Fruit fly (Drosophila melanogaster): ENCODE results near the gene Spp.

Gene Spp

DNA sequence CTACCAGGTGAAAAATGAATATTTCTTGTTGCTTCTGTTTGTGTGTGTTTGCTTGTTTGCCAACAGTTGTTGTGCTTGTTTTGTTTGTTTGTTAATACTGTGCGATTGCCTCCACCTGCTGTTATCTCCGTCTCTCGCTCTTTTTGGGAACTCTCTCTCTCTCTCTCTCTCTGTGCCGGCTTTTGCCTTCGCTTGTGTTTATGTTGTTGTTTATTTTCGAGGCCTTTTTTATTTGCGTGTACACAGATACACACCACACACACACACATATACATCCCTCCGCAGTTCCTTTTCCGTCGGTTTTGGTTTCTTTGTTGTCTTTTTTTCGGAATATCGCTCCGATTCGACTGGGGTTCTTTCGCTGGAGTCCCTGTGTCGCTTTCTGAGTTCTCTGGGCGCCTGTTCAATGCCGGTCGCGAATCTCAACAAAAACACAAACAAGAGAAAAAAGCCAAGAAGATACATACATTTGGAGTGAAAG, 33.9 kb downstream of the Spp start (continued):
- no peak for TF ChIP-seq Lpt (GFP tag; optimal IDR thresholded peaks at IDR 0.05)
- no peak for TF ChIP-seq Neu2 (GFP tag; optimal IDR thresholded peaks at IDR 0.05; ENCODE audit: borderline replicate concordance)
- no peak for TF ChIP-seq MESR4 (GFP tag; optimal IDR thresholded peaks at IDR 0.05)
- TF ChIP-seq CG12071 (GFP tag; optimal IDR thresholded peaks at IDR 0.05) = peak; percentile 66
- TF ChIP-seq CG16863 (GFP tag; optimal IDR thresholded peaks at IDR 0.05) = peak; percentile 65
- no peak for TF ChIP-seq CG30020 (tag; optimal IDR thresholded peaks at IDR 0.05)
- peak; percentile 53 for TF ChIP-seq Usf (GFP tag; optimal IDR thresholded peaks at IDR 0.05)
- no peak for TF ChIP-seq Dp (GFP tag; optimal IDR thresholded peaks at IDR 0.05)
- TF ChIP-seq CG30403 (GFP tag; optimal IDR thresholded peaks at IDR 0.05) = no peak
- TF ChIP-seq CG7987 (GFP tag; optimal IDR thresholded peaks at IDR 0.05) = peak; percentile 67
- TF ChIP-seq NK7.1 (GFP tag; optimal IDR thresholded peaks at IDR 0.05) = peak; percentile 70
- peak; percentile 71 for TF ChIP-seq Spps (tag; optimal IDR thresholded peaks at IDR 0.05)
- TF ChIP-seq wek (GFP tag; optimal IDR thresholded peaks at IDR 0.05) = peak; percentile 73
- TF ChIP-seq fd102C (GFP tag; optimal IDR thresholded peaks at IDR 0.05) = peak; percentile 94
- TF ChIP-seq Hr3 (GFP tag; optimal IDR thresholded peaks at IDR 0.05) = peak; percentile 29
- no peak for TF ChIP-seq ab (GFP tag; optimal IDR thresholded peaks at IDR 0.05)
- no peak for TF ChIP-seq cwo (GFP tag; optimal IDR thresholded peaks at IDR 0.05)
- TF ChIP-seq CG4282 (GFP tag; optimal IDR thresholded peaks at IDR 0.05) = peak; percentile 50
- peak; percentile 23 for TF ChIP-seq slou (GFP tag; optimal IDR thresholded peaks at IDR 0.05)
- peak; percentile 81 for TF ChIP-seq CHES-1-like (GFP tag; optimal IDR thresholded peaks at IDR 0.05)
- TF ChIP-seq crol (GFP tag; IDR thresholded peaks at IDR 0.05) = peak; percentile 80
- peak; percentile 70 for TF ChIP-seq CG13123 (GFP tag; optimal IDR thresholded peaks at IDR 0.05)
- TF ChIP-seq CG2116 (GFP tag; optimal IDR thresholded peaks at IDR 0.05) = peak; percentile 57
- no peak for TF ChIP-seq mam (GFP tag; optimal IDR thresholded peaks at IDR 0.05)
- peak; percentile 68; the same call in 2 of the 3 replicates for TF ChIP-seq z (GFP tag; IDR thresholded peaks at IDR 0.05)
- peak; percentile 14 to 66 for TF ChIP-seq dpn (GFP tag; optimal IDR thresholded peaks at IDR 0.05)
- TF ChIP-seq B-H1 (GFP tag; IDR thresholded peaks at IDR 0.05) = peak; percentile 14; the same call in 1 of the 3 replicates
- peak; percentile 97 for TF ChIP-seq nom (GFP tag; optimal IDR thresholded peaks at IDR 0.05)
- no peak; the same call in 1 of the 3 replicates for TF ChIP-seq CG2199 (GFP tag; IDR thresholded peaks at IDR 0.05)
- no peak for TF ChIP-seq CG6272 (GFP tag; IDR thresholded peaks at IDR 0.05)
- peak; percentile 68 for TF ChIP-seq Jarid2 (GFP tag; optimal IDR thresholded peaks at IDR 0.05)
- peak; percentile 79 for TF ChIP-seq repo (GFP tag; optimal IDR thresholded peaks at IDR 0.05)
- peak; percentile 3 for TF ChIP-seq Chrac-16 (GFP tag; optimal IDR thresholded peaks at IDR 0.05)
- TF ChIP-seq HLH54F (GFP tag; optimal IDR thresholded peaks at IDR 0.05) = peak; percentile 48
- TF ChIP-seq Mrtf (GFP tag; IDR thresholded peaks at IDR 0.05) = no peak
- TF ChIP-seq CG1647 (GFP tag; optimal IDR thresholded peaks at IDR 0.05) = peak; percentile 30
- TF ChIP-seq Dad (GFP tag; optimal IDR thresholded peaks at IDR 0.05) = no peak
- peak; percentile 70 for TF ChIP-seq stwl (tag; optimal IDR thresholded peaks at IDR 0.05)
- TF ChIP-seq CG7556 (GFP tag; optimal IDR thresholded peaks at IDR 0.05) = peak; percentile 65
- TF ChIP-seq CG11504 (tag; optimal IDR thresholded peaks at IDR 0.05) = peak; percentile 52
- TF ChIP-seq Bgb (GFP tag; IDR thresholded peaks at IDR 0.05; ENCODE audit: partially characterized antibody) = no peak
- peak; percentile 86 for TF ChIP-seq CG8359 (GFP tag; optimal IDR thresholded peaks at IDR 0.05; ENCODE audit: borderline replicate concordance)
- TF ChIP-seq cad (GFP tag; optimal IDR thresholded peaks at IDR 0.05) = no peak
- no peak for TF ChIP-seq Ets97D (GFP tag; optimal IDR thresholded peaks at IDR 0.05)
- no peak for TF ChIP-seq pzg (GFP tag; optimal IDR thresholded peaks at IDR 0.05)
- peak; percentile 92 for TF ChIP-seq CG15479 (GFP tag; optimal IDR thresholded peaks at IDR 0.05)
- TF ChIP-seq Nf-YB (GFP tag; optimal IDR thresholded peaks at IDR 0.05) = peak; percentile 75
- no peak for TF ChIP-seq jigr1 (GFP tag; IDR thresholded peaks at IDR 0.05)
- TF ChIP-seq seq (GFP tag; IDR thresholded peaks at IDR 0.05) = peak; percentile 17; the same call in 1 of the 2 replicates
- TF ChIP-seq stc (GFP tag; IDR thresholded peaks at IDR 0.05) = no peak; the same call in 1 of the 2 replicates
- no peak for TF ChIP-seq gt (GFP tag; IDR thresholded peaks at IDR 0.05)

All from whole organism, embryonic.